Worm (Caenorhabditis elegans) whole organism, L3 larva: ENCODE data around the gene klp-7.

Experiments
- aly-2 ChIP-seq: fragments of 150-350 bp; optimal IDR thresholded peaks from 2 replicates; lab custom pipeline; 2014; ENCODE audit warnings: missing biosample characterization, missing genetic modification characterization
- elt-3 ChIP-seq, 3 experiments: fragments of 150-350 bp in 1 of 3; sonication (generic microtip) in 2 of 3; optimal IDR thresholded peaks; 2 replicates in 2 of 3; 4 replicates in 1 of 3; lab custom pipeline; 2014 to 2017; ENCODE audit warnings: missing biosample characterization in 3 of 3, missing genetic modification characterization in 3 of 3
- fos-1 ChIP-seq: fragments of 150-350 bp; optimal IDR thresholded peaks from 2 replicates; lab custom pipeline; 2014; ENCODE audit warnings: missing biosample characterization, missing genetic modification characterization
- lin-39 ChIP-seq: fragments of 150-350 bp; optimal IDR thresholded peaks from 2 replicates; lab custom pipeline; 2018; ENCODE audit warnings: missing biosample characterization, missing genetic modification reagents, missing genetic modification characterization
- mdl-1 ChIP-seq: fragments of 150-350 bp; optimal IDR thresholded peaks from 2 replicates; lab custom pipeline; 2014; ENCODE audit warnings: missing biosample characterization, missing genetic modification characterization
- nhr-11 ChIP-seq: fragments of 150-350 bp; optimal IDR thresholded peaks from 2 replicates; lab custom pipeline; 2014; ENCODE audit warnings: missing biosample characterization, missing genetic modification characterization
- nhr-23 ChIP-seq: fragments of 150-350 bp; optimal IDR thresholded peaks from 2 replicates; lab custom pipeline; 2014; ENCODE audit warnings: missing biosample characterization, missing genetic modification reagents, missing genetic modification characterization
- pqm-1 ChIP-seq: fragments of 150-350 bp; optimal IDR thresholded peaks from 2 replicates; lab custom pipeline; 2017; ENCODE audit warnings: missing biosample characterization, missing genetic modification characterization, inconsistent platforms
- snpc-4 ChIP-seq: fragments of 150-350 bp; optimal IDR thresholded peaks from 2 replicates; lab custom pipeline; 2014; ENCODE audit warnings: missing biosample characterization, missing genetic modification characterization
- tbx-2 ChIP-seq: sonication (generic microtip); optimal IDR thresholded peaks from 2 replicates; lab custom pipeline; 2016; ENCODE audit warnings: mild to moderate bottlenecking, missing genetic modification characterization, missing compliant biosample characterization
- unc-39 ChIP-seq: sonication (generic microtip); optimal IDR thresholded peaks from 4 replicates; lab custom pipeline; 2017; ENCODE audit warnings: missing biosample characterization, missing genetic modification characterization
- unc-62 ChIP-seq: fragments of 150-350 bp; sonication (generic microtip); optimal IDR thresholded peaks from 4 replicates; lab custom pipeline; 2014; ENCODE audit warnings: missing biosample characterization, missing genetic modification reagents, missing genetic modification characterization

DNA sequence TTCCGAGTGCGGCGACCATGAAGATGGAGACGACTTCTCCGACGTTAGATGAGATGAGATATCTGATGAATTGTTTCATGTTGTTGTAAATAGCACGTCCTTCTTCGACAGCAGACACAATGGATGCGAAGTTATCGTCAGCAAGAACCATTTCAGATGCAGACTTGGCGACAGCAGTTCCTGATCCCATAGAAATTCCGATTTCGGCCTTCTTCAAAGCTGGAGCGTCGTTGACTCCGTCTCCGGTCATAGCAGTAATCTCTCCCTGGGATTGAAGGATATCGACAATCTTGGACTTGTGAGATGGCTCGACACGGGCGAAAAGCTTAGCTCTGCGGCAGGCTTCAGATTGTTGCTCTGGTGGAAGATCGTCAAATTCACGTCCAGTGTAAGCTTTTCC, 8.2 kb downstream of the klp-7 start:
- TF ChIP-seq tbx-2 = no peak
- no peak for TF ChIP-seq unc-62 (GFP tag; lab: Kevin White, UChicago)
- no peak for TF ChIP-seq mdl-1 (tag; lab: Kevin White, UChicago)
- TF ChIP-seq snpc-4 = no peak
- TF ChIP-seq pqm-1 (tag; lab: Kevin White, UChicago) = no peak
- TF ChIP-seq unc-39 (tag; lab: Kevin White, UChicago) = no peak
- no peak for TF ChIP-seq elt-3 (tag; optimal IDR thresholded peaks at IDR 0.05; lab: Kevin White, UChicago)
- TF ChIP-seq aly-2 (tag; lab: Kevin White, UChicago) = no peak
- TF ChIP-seq fos-1 (tag; lab: Kevin White, UChicago) = no peak
- no peak for TF ChIP-seq lin-39 (tag; lab: Kevin White, UChicago)
- TF ChIP-seq nhr-11 (tag; lab: Kevin White, UChicago) = no peak
- no peak for TF ChIP-seq nhr-23
